1 fruit fly cellular context compared by ENCODE assay signal in genomic region chr2L:3304831-3305828, dm6.
TF ChIP-seq lines count a peak whose summit lies in the region.

No protein-coding gene starts in this region.

TF ChIP-seq in whole organism, embryonic, 481 proteins besides CTCF, POLR2A, EP300 and RAD21 (continued from another document):
- TF ChIP-seq CG8478 (optimal IDR thresholded peaks at IDR 0.05; lab: Kevin White, UChicago) = no peak
- no peak for TF ChIP-seq org-1 (GFP tag; optimal IDR thresholded peaks at IDR 0.05; lab: Kevin White, UChicago)
- no peak for TF ChIP-seq CG17612 (GFP tag; IDR thresholded peaks at IDR 0.05; lab: Robert Waterston, UW)
- no peak for TF ChIP-seq CG5245 (GFP tag; optimal IDR thresholded peaks at IDR 0.05; lab: Kevin White, UChicago)
- no peak for TF ChIP-seq Scr (GFP tag; IDR thresholded peaks at IDR 0.05; lab: Robert Waterston, UW; ENCODE audit: partially characterized antibody)
- TF ChIP-seq CG11504 (tag; optimal IDR thresholded peaks at IDR 0.05; lab: Kevin White, UChicago) = no peak
- TF ChIP-seq ci (GFP tag; IDR thresholded peaks at IDR 0.05; lab: Robert Waterston, UW) = no peak
- no peak for TF ChIP-seq CG6854 (GFP tag; optimal IDR thresholded peaks at IDR 0.05; lab: Kevin White, UChicago)
- TF ChIP-seq CG6765 (GFP tag; optimal IDR thresholded peaks at IDR 0.05; lab: Kevin White, UChicago) = no peak
- TF ChIP-seq Xrp1 (GFP tag; IDR thresholded peaks at IDR 0.05; lab: Robert Waterston, UW) = no peak
- peak; percentile 14 for TF ChIP-seq CG7987 (GFP tag; optimal IDR thresholded peaks at IDR 0.05; lab: Kevin White, UChicago)
- no peak for TF ChIP-seq nerfin-2 (GFP tag; IDR thresholded peaks at IDR 0.05; lab: Robert Waterston, UW; ENCODE audit: partially characterized antibody)
- TF ChIP-seq tin (GFP tag; optimal IDR thresholded peaks at IDR 0.05; lab: Kevin White, UChicago) = no peak
- no peak for TF ChIP-seq Hand (GFP tag; optimal IDR thresholded peaks at IDR 0.05; lab: Kevin White, UChicago)
- TF ChIP-seq CG12299 (tag; optimal IDR thresholded peaks at IDR 0.05; lab: Kevin White, UChicago) = no peak
- TF ChIP-seq amos (GFP tag; IDR thresholded peaks at IDR 0.05; lab: Robert Waterston, UW; ENCODE audit: partially characterized antibody) = no peak
- TF ChIP-seq CG6683 (GFP tag; optimal IDR thresholded peaks at IDR 0.05; lab: Kevin White, UChicago) = no peak
- TF ChIP-seq CG8924 (tag; optimal IDR thresholded peaks at IDR 0.05; lab: Kevin White, UChicago) = no peak
- TF ChIP-seq sug (tag; optimal IDR thresholded peaks at IDR 0.05; lab: Kevin White, UChicago) = peak; percentile 69
- 0 out of 2 replicates have a peak, but pooled peaks have one; percentile 16 for TF ChIP-seq rib (GFP tag; IDR thresholded peaks at IDR 0.05; lab: Robert Waterston, UW)
- TF ChIP-seq dmrt99B (tag; optimal IDR thresholded peaks at IDR 0.05; lab: Kevin White, UChicago) = no peak
- no peak for TF ChIP-seq CG10209 (GFP tag; optimal IDR thresholded peaks at IDR 0.05; lab: Kevin White, UChicago)
- TF ChIP-seq Sox102F (GFP tag; optimal IDR thresholded peaks at IDR 0.05; lab: Kevin White, UChicago) = no peak
- TF ChIP-seq Lhr (GFP tag; optimal IDR thresholded peaks at IDR 0.05; lab: Kevin White, UChicago) = no peak
- TF ChIP-seq h (optimal IDR thresholded peaks at IDR 0.05; lab: Kevin White, UChicago) = no peak
- TF ChIP-seq jumu (GFP tag; optimal IDR thresholded peaks at IDR 0.05; lab: Kevin White, UChicago) = no peak
- TF ChIP-seq CG34376 (GFP tag; optimal IDR thresholded peaks at IDR 0.05; lab: Kevin White, UChicago) = peak; percentile 34
- TF ChIP-seq crol (GFP tag; IDR thresholded peaks at IDR 0.05; lab: Robert Waterston, UW) = peak; percentile 75
- no peak for TF ChIP-seq gcm2 (GFP tag; optimal IDR thresholded peaks at IDR 0.05; lab: Kevin White, UChicago)
- no peak for TF ChIP-seq CG10543 (GFP tag; optimal IDR thresholded peaks at IDR 0.05; lab: Kevin White, UChicago)
- no peak for TF ChIP-seq CG14965 (GFP tag; optimal IDR thresholded peaks at IDR 0.05; lab: Kevin White, UChicago; ENCODE audit: borderline replicate concordance)
- no peak for TF ChIP-seq ems (GFP tag; optimal IDR thresholded peaks at IDR 0.05; lab: Kevin White, UChicago)
- TF ChIP-seq pum (GFP tag; optimal IDR thresholded peaks at IDR 0.05; lab: Kevin White, UChicago) = no peak
- TF ChIP-seq CG11696 (GFP tag; IDR thresholded peaks at IDR 0.05; lab: Robert Waterston, UW) = peak; percentile 20; the same call in 1 of the 2 replicates
- no peak for TF ChIP-seq ab (GFP tag; optimal IDR thresholded peaks at IDR 0.05; lab: Kevin White, UChicago)
- TF ChIP-seq tll (GFP tag; optimal IDR thresholded peaks at IDR 0.05; lab: Kevin White, UChicago) = no peak
- TF ChIP-seq Dip3 (GFP tag; optimal IDR thresholded peaks at IDR 0.05; lab: Kevin White, UChicago) = no peak
- no peak for TF ChIP-seq hbn (GFP tag; IDR thresholded peaks at IDR 0.05; lab: Robert Waterston, UW; ENCODE audit: partially characterized antibody)
- no peak for TF ChIP-seq PHDP (tag; optimal IDR thresholded peaks at IDR 0.05; lab: Kevin White, UChicago)
- no peak for TF ChIP-seq CG17912 (GFP tag; optimal IDR thresholded peaks at IDR 0.05; lab: Kevin White, UChicago)
- no peak for TF ChIP-seq CG12744 (GFP tag; optimal IDR thresholded peaks at IDR 0.05; lab: Kevin White, UChicago)
- TF ChIP-seq CG12769 (tag; optimal IDR thresholded peaks at IDR 0.05; lab: Kevin White, UChicago) = no peak
- no peak for TF ChIP-seq Lpt (GFP tag; optimal IDR thresholded peaks at IDR 0.05; lab: Kevin White, UChicago)
- no peak for TF ChIP-seq CG1233 (GFP tag; optimal IDR thresholded peaks at IDR 0.05; lab: Kevin White, UChicago)
- no peak for TF ChIP-seq CG16863 (GFP tag; optimal IDR thresholded peaks at IDR 0.05; lab: Kevin White, UChicago)
- TF ChIP-seq CG16815 (GFP tag; optimal IDR thresholded peaks at IDR 0.05; lab: Kevin White, UChicago) = no peak
- no peak for TF ChIP-seq CG4360 (GFP tag; IDR thresholded peaks at IDR 0.05; lab: Robert Waterston, UW)
- no peak for TF ChIP-seq lilli (GFP tag; optimal IDR thresholded peaks at IDR 0.05; lab: Kevin White, UChicago)
- no peak for TF ChIP-seq hb (GFP tag; IDR thresholded peaks at IDR 0.05; lab: Robert Waterston, UW; ENCODE audit: partially characterized antibody)
- TF ChIP-seq CG15696 (tag; optimal IDR thresholded peaks at IDR 0.05; lab: Kevin White, UChicago) = no peak
